Worm (Caenorhabditis elegans): ENCODE measurements around the gene nhr-225.

DNA sequence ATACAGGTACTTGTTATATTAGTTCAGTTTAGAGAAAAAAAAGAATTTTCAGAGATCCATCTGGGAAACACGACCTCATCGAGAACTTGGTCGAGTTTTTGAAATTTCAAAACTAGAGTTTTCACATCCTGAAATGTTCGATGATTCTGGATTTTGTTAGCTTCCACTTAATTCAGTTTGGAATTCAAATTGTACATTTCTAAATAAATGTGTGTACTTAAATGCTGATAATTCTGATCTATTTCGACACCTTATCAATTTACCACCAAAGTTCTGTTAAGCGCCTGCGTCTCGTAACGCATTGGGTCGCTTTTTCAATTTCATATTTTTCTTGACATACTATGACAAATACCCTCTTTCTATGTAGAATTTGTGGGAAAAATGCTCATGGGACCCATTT lies 4.3 kb upstream of the nhr-225 start, which contains the start of gene nhr-226:
- TF ChIP-seq ref-1 (GFP tag; conservative IDR thresholded peaks at IDR 0.05) (no peak), cog-1 (tag; optimal IDR thresholded peaks at IDR 0.05) (no peak), flt-1 (GFP tag; IDR thresholded peaks at IDR 0.05) (no peak), ztf-23 (GFP tag; IDR thresholded peaks at IDR 0.05) (no peak)

All from whole organism, midembryonic.